Worm (Caenorhabditis elegans): Measurements from ENCODE around the gene asps-1.

DNA sequence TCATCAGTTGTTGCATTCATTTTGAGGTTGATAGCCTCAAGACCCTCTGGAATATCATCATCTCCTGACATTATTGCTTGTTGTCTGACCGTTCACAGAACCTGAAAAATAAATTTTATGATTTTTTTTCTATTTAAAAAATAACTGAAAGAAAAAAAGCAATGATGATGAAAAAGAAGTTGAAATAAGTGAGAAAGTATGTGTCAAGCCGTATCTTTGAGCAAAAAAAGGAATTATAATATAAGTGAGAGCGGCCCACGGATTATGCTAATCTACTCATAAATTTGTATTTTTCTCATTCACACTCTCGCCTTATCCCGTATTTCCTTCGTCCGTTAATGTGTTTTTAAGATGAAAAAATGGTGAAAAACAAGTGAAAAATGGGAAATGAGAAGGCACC, 47.0 kb downstream of the asps-1 start, which contains the start of gene ric-4:
- no peak for TF ChIP-seq fkh-10 (GFP tag; optimal IDR thresholded peaks at IDR 0.05)
- TF ChIP-seq tbx-2 (tag; optimal IDR thresholded peaks at IDR 0.05) = no peak
- TF ChIP-seq fax-1 (tag; optimal IDR thresholded peaks at IDR 0.05) = no peak
